Worm (Caenorhabditis elegans) whole organism, L2 larva: ENCODE data around the gene C28D4.5.

Source experiments
- Y55F3AM.14 ChIP-seq: fragments of 200-800 bp; sonication (Bioruptor generic); optimal IDR thresholded peaks from 2 replicates; lab custom pipeline; 2018; ENCODE audit warnings: mild to moderate bottlenecking, missing genetic modification characterization, missing compliant biosample characterization
- dmd-4 ChIP-seq: sonication (generic microtip); optimal IDR thresholded peaks from 2 replicates; lab custom pipeline; 2017; ENCODE audit warnings: missing biosample characterization, missing genetic modification characterization
- elt-1 ChIP-seq: fragments of 150-350 bp; optimal IDR thresholded peaks from 2 replicates; lab custom pipeline; 2014; ENCODE audit warnings: missing biosample characterization, missing genetic modification characterization
- lin-13 ChIP-seq: fragments of 150-350 bp; optimal IDR thresholded peaks from 2 replicates; lab custom pipeline; 2014; ENCODE audit warnings: missing biosample characterization, missing genetic modification reagents, missing genetic modification characterization
- nhr-237 ChIP-seq: fragments of 150-350 bp; optimal IDR thresholded peaks from 2 replicates; lab custom pipeline; 2014; ENCODE audit warnings: missing biosample characterization, missing genetic modification characterization
- skn-1 ChIP-seq: sonication (generic microtip); optimal IDR thresholded peaks from 2 replicates; lab custom pipeline; 2017; ENCODE audit warnings: missing biosample characterization, missing genetic modification characterization
- unc-39 ChIP-seq: fragments of 150-350 bp; optimal IDR thresholded peaks from 2 replicates; lab custom pipeline; 2014; ENCODE audit warnings: missing biosample characterization, missing genetic modification characterization
- unc-55 ChIP-seq: fragments of 150-350 bp; sonication (generic microtip); optimal IDR thresholded peaks from 3 replicates; lab custom pipeline; 2014; ENCODE audit warnings: missing biosample characterization, missing genetic modification reagents, missing genetic modification characterization
- unc-62 ChIP-seq: fragments of 150-350 bp; optimal IDR thresholded peaks from 2 replicates; lab custom pipeline; 2014; ENCODE audit warnings: missing biosample characterization, missing genetic modification reagents, missing genetic modification characterization
- ztf-4 ChIP-seq: fragments of 150-350 bp; optimal IDR thresholded peaks from 2 replicates; lab custom pipeline; 2014; ENCODE audit warnings: missing biosample characterization, missing genetic modification characterization

ce11 chrIV:9755713-9756112 lies 9.1 kb upstream of the C28D4.5 start:
- TF ChIP-seq unc-62 (GFP tag; lab: Kevin White, UChicago) (no peak), Y55F3AM.14 (GFP tag; lab: Kevin White, UChicago) (no peak), skn-1 (no peak), elt-1 (tag; lab: Kevin White, UChicago) (no peak), unc-39 (tag; lab: Kevin White, UChicago) (no peak), unc-55 (GFP tag; lab: Kevin White, UChicago) (no peak), lin-13 (GFP tag; lab: Kevin White, UChicago) (no peak), nhr-237 (tag; lab: Kevin White, UChicago) (no peak), dmd-4 (tag; lab: Kevin White, UChicago) (no peak), ztf-4 (no peak)
